Worm (Caenorhabditis elegans) whole organism, mixed stage, embryonic: ENCODE results near the gene fdgt-1.

Source experiments
- M03D4.4 ChIP-seq: sonication (generic microtip); optimal IDR thresholded peaks from 2 replicates; lab custom pipeline; 2017; ENCODE audit warnings: mild to moderate bottlenecking, missing genetic modification characterization, missing compliant biosample characterization
- bed-3 ChIP-seq: fragments of 200-800 bp; sonication (Bioruptor generic); optimal IDR thresholded peaks from 3 replicates; lab custom pipeline; 2018; ENCODE audit warnings: mild to moderate bottlenecking, missing genetic modification characterization, moderate library complexity, missing compliant biosample characterization
- ceh-39 ChIP-seq: fragments of 150-350 bp; optimal IDR thresholded peaks from 2 replicates; lab custom pipeline; 2014; ENCODE audit warnings: missing biosample characterization, missing genetic modification characterization
- ceh-83 ChIP-seq: fragments of 200-800 bp; sonication (Bioruptor generic); optimal IDR thresholded peaks from 2 replicates; lab custom pipeline; 2018; ENCODE audit warnings: mild to moderate bottlenecking, missing genetic modification characterization, missing compliant biosample characterization
- ces-1 ChIP-seq: fragments of 150-350 bp; optimal IDR thresholded peaks from 2 replicates; lab custom pipeline; 2014; ENCODE audit warnings: missing biosample characterization, missing genetic modification reagents, missing genetic modification characterization
- cnd-1 ChIP-seq: fragments of 200-800 bp; sonication (Bioruptor generic); optimal IDR thresholded peaks from 2 replicates; lab custom pipeline; 2018; ENCODE audit warnings: mild to moderate bottlenecking, missing genetic modification characterization, missing compliant biosample characterization
- elt-1 ChIP-seq: sonication (generic microtip); optimal IDR thresholded peaks from 2 replicates; lab custom pipeline; 2017; ENCODE audit warnings: missing genetic modification characterization, mild to moderate bottlenecking, missing compliant biosample characterization, antibody characterized with exemption, moderate library complexity, borderline replicate concordance; ENCODE audit not compliant: insufficient read depth
- flh-1 ChIP-seq: fragments of 200-800 bp; sonication (Bioruptor generic); optimal IDR thresholded peaks from 2 replicates; lab custom pipeline; 2018; ENCODE audit warnings: mild to moderate bottlenecking, missing genetic modification characterization, moderate library complexity, missing compliant biosample characterization
- ham-2 ChIP-seq: fragments of 200-800 bp; sonication (Bioruptor generic); optimal IDR thresholded peaks from 2 replicates; lab custom pipeline; 2018; ENCODE audit warnings: mild to moderate bottlenecking, missing genetic modification characterization, missing compliant biosample characterization
- hlh-1 ChIP-seq: fragments of 150-350 bp; optimal IDR thresholded peaks from 2 replicates; lab custom pipeline; 2014; ENCODE audit warnings: missing biosample characterization, missing genetic modification reagents, missing genetic modification characterization
- lin-13 ChIP-seq: fragments of 150-350 bp; optimal IDR thresholded peaks from 2 replicates; lab custom pipeline; 2014; ENCODE audit warnings: missing biosample characterization, missing genetic modification characterization
- lin-32 ChIP-seq: fragments of 200-800 bp; sonication (Bioruptor generic); optimal IDR thresholded peaks from 2 replicates; lab custom pipeline; 2018; ENCODE audit warnings: mild to moderate bottlenecking, missing genetic modification characterization, missing compliant biosample characterization
- lsy-2 ChIP-seq: fragments of 150-350 bp; optimal IDR thresholded peaks from 2 replicates; lab custom pipeline; 2014; ENCODE audit warnings: missing biosample characterization, missing genetic modification characterization
- mab-5 ChIP-seq: fragments of 150-350 bp; optimal IDR thresholded peaks from 2 replicates; lab custom pipeline; 2014; ENCODE audit warnings: missing biosample characterization, missing genetic modification characterization
- mls-2 ChIP-seq: sonication (generic microtip); optimal IDR thresholded peaks from 2 replicates; lab custom pipeline; 2016; ENCODE audit warnings: mild to moderate bottlenecking, missing genetic modification characterization, moderate library complexity, missing compliant biosample characterization
- nhr-12 ChIP-seq: fragments of 150-350 bp; optimal IDR thresholded peaks from 2 replicates; lab custom pipeline; 2014; ENCODE audit warnings: missing biosample characterization, missing genetic modification characterization
- nhr-2 ChIP-seq: fragments of 150-350 bp; optimal IDR thresholded peaks from 2 replicates; lab custom pipeline; 2014; ENCODE audit warnings: missing biosample characterization, missing genetic modification characterization
- nhr-28 ChIP-seq: fragments of 150-350 bp; optimal IDR thresholded peaks from 2 replicates; lab custom pipeline; 2014; ENCODE audit warnings: missing biosample characterization, missing genetic modification characterization
- nhr-76 ChIP-seq: sonication (generic microtip); optimal IDR thresholded peaks from 2 replicates; lab custom pipeline; 2017; ENCODE audit warnings: missing biosample characterization, missing genetic modification characterization
- pha-4 ChIP-seq: fragments of 150-350 bp; optimal IDR thresholded peaks from 2 replicates; lab custom pipeline; 2018; ENCODE audit warnings: missing biosample characterization, missing genetic modification reagents, missing genetic modification characterization
- sem-2 ChIP-seq: fragments of 200-800 bp; sonication (Bioruptor generic); optimal IDR thresholded peaks from 2 replicates; lab custom pipeline; 2018; ENCODE audit warnings: mild to moderate bottlenecking, missing genetic modification characterization, missing compliant biosample characterization
- snpc-4 ChIP-seq: fragments of 150-350 bp; optimal IDR thresholded peaks from 2 replicates; lab custom pipeline; 2014; ENCODE audit warnings: missing biosample characterization, missing genetic modification characterization
- sptf-1 ChIP-seq: sonication (generic microtip); optimal IDR thresholded peaks from 2 replicates; lab custom pipeline; 2017; ENCODE audit warnings: mild to moderate bottlenecking, missing genetic modification characterization, moderate library complexity, missing compliant biosample characterization
- unc-39 ChIP-seq: fragments of 150-350 bp; optimal IDR thresholded peaks from 2 replicates; lab custom pipeline; 2014; ENCODE audit warnings: missing biosample characterization, missing genetic modification characterization
- zip-8 ChIP-seq: fragments of 150-350 bp; optimal IDR thresholded peaks from 2 replicates; lab custom pipeline; 2014; ENCODE audit warnings: missing biosample characterization, missing genetic modification characterization
- ztf-11 ChIP-seq: fragments of 150-350 bp; optimal IDR thresholded peaks from 2 replicates; lab custom pipeline; 2014; ENCODE audit warnings: missing biosample characterization, missing genetic modification characterization

fdgt-1 gene

DNA sequence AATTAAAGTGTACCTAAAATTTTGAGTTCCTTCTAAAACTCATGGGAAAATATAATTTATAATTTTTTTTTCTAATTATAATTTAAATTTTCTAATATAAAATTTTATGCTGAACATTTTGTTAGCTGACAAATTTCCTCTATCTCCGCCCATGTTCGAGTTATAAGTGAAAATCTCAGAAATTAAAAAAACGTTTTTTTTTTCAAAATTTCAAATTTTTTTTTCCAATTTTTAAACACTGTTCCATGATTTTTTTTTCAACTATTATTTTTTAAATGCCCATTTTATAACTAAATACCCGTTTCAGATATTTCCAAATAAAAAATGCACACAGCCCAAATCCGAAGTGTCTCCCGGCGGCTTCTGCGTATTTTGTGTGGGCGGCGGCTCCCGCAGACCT, 14.5 kb downstream of the fdgt-1 start, which contains the start of gene Y51H7BR.8:
TSS of gene Y51H7BR.8 (plus strand) at position 301 of the 400 bp plus-strand sequence.
- TF ChIP-seq unc-39 (no peak), nhr-76 (tag; lab: Kevin White, UChicago) (no peak), M03D4.4 (tag; lab: Kevin White, UChicago) (no peak), mab-5 (tag; lab: Kevin White, UChicago) (no peak)
- TF ChIP-seq, all 35 proteins: peak for 0

DNA sequence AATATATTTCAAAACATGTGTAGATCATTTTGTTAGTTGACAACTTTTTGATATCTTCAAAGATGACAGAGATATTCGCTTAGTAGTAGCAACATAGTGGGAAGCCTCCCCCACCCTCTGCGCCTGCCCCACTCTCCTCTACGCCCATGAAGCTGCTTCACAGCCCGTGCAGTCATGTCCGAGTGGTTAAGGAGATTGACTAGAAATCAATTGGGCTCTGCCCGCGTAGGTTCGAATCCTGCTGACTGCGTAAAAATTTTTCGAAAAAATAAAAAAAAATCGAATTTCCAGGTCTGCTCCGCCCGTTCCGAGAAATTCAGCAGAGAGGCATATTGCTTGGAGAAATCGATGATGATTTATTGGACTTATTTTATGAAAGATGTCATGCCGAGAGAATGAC, 15.5 kb downstream of the fdgt-1 start:
- TF ChIP-seq pha-4 (tag; lab: Kevin White, UChicago) (no peak), zip-8 (tag; lab: Kevin White, UChicago) (no peak), sem-2 (peak; percentile 11), sptf-1 (tag; lab: Kevin White, UChicago) (peak; percentile 54), flh-1 (GFP tag; lab: Kevin White, UChicago) (no peak), mls-2 (tag; lab: Kevin White, UChicago) (peak; percentile 28), ceh-83 (GFP tag; lab: Kevin White, UChicago) (peak; percentile 20), ces-1 (peak; percentile 29)
- TF ChIP-seq, all 35 proteins: peak for 5

DNA sequence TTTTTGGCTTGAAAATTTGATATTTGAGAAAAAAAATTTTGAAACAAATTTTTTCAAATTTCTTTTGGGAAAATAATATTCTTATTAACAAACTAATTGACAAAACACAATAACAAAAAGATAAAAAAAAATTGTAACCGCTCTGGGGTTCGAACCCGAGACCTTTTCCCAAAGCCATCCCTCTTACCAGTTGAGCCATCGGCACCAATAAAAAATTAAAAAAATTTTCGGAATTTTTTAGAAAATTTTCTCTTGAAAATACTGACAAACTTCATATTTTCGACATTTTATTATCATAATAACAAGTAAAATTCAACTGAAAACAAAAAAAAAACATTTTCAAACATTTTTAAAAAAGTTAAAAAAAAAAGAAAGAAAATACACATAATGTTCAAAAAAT, 17.6 kb downstream of the fdgt-1 start:
- TF ChIP-seq mab-5 (tag; lab: Kevin White, UChicago), result no peak
- no peak for TF ChIP-seq nhr-12 (tag; lab: Kevin White, UChicago)
- TF ChIP-seq ztf-11 (tag; lab: Kevin White, UChicago), result no peak
- TF ChIP-seq snpc-4, result no peak
- no peak for TF ChIP-seq bed-3 (GFP tag; lab: Kevin White, UChicago)
- no peak for TF ChIP-seq sptf-1 (tag; lab: Kevin White, UChicago)
- no peak for TF ChIP-seq lin-13 (tag; lab: Kevin White, UChicago)
- TF ChIP-seq M03D4.4 (tag; lab: Kevin White, UChicago), result no peak
- no peak for TF ChIP-seq cnd-1 (tag; lab: Kevin White, UChicago)
- no peak for TF ChIP-seq ceh-39 (tag; lab: Kevin White, UChicago)
- no peak for TF ChIP-seq mls-2 (tag; lab: Kevin White, UChicago)
- TF ChIP-seq ham-2 (GFP tag; lab: Kevin White, UChicago), result no peak
- TF ChIP-seq pha-4 (tag; lab: Kevin White, UChicago), result no peak
- TF ChIP-seq hlh-1 (tag; lab: Kevin White, UChicago), result no peak
- TF ChIP-seq unc-39, result no peak
- no peak for TF ChIP-seq elt-1 (tag; lab: Kevin White, UChicago)
- TF ChIP-seq sem-2, result no peak
- no peak for TF ChIP-seq ces-1
- TF ChIP-seq lsy-2 (tag; lab: Kevin White, UChicago), result no peak
- TF ChIP-seq zip-8 (tag; lab: Kevin White, UChicago), result no peak

DNA sequence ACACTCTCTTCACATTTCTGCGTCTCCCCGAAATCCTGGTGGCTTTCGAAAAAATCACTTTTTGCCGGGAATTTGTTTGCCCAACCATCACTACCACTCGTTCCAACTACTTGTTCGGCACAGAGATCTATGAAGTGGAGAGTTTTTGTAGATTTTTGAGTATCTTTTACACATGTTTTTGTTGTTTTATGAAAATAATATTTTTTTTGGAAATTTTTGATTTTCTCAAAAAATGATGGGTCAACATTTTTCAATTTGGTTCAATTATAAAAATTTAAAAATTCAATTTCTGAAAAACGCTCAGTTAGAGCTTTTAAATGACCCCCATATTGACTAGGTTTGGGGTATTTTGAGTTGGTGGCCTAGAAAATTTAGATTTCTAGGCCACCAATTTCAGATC, 21.1 kb downstream of the fdgt-1 start, which contains the start of gene Y51H7BR.7:
TSS of gene Y51H7BR.7 (minus strand) at position 101 of the 400 bp plus-strand sequence.
- no peak for TF ChIP-seq lin-32 (GFP tag; lab: Kevin White, UChicago)

DNA sequence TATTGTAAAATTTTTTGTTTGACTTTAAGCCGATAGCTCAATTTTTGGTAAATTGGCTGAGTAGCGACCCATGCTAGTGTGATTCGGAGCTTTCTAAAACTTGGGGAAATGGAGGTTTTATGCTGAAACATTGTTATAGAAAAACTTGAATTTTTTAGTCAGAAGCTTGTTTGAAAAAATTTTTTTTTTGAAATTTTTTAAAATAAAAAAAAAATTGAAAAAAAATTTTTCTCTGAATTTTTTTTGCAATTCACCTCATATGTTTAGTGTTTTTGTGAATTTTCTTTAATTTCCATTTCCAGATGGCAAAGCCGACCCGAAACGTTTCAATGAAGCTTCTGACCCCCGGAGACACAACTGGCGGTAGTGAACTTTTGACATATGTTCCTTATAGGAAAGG, 24.7 kb downstream of the fdgt-1 start, which contains the start of gene Y51H7BR.4:
TSS of gene Y51H7BR.4 (plus strand) at position 301 of the 400 bp plus-strand sequence.
- TF ChIP-seq lin-13 (tag; lab: Kevin White, UChicago), result no peak
- TF ChIP-seq bed-3 (GFP tag; lab: Kevin White, UChicago), result no peak
- no peak for TF ChIP-seq pha-4 (tag; lab: Kevin White, UChicago)
- TF ChIP-seq nhr-2 (tag; lab: Kevin White, UChicago), result no peak
- TF ChIP-seq nhr-28 (tag; lab: Kevin White, UChicago), result no peak

DNA sequence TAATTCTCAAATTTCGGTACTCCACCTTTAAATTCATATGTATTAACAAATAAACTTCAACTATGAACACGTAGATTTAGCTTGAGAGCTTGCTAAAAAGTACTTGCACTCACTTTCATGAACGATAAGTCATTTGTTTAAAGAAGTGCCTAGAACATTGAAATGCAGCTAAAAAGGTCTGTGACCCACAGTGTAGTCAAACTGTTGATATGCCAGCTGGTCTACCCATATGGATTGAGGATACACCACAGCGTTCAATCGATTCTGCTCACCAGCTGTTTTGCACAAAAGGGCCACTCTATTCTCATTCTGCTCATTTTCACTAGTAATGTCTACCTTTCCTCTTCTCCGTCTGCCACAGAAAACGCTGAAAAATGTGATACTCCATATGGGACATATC, 31.6 kb downstream of the fdgt-1 start, which contains the start of gene fbxb-43:
TSS of gene fbxb-43 (plus strand) at position 301 of the 400 bp plus-strand sequence.
- TF ChIP-seq nhr-2 (tag; lab: Kevin White, UChicago) (no peak), cnd-1 (tag; lab: Kevin White, UChicago) (peak; percentile 51), snpc-4 (no peak)
- TF ChIP-seq, all 35 proteins: peak for 1

DNA sequence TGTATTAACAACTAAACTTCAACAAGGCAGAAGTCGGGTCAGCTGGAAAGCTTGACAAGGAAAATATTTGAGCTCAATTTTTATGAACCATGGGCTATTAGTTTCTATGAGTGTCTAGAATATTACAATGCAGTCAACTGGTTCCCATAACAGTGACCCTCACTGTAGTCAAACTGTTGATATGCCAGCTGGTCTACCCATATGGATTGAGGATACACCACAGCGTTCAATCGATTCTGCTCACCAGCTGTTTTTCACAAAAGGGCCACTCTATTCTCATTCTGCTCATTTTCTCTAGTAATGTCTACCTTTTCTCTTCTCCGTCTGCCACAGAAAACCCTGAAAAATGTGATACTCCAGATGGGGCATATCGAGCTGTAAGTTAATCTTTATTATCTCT, 33.0 kb downstream of the fdgt-1 start, which contains the start of gene fbxb-42:
TSS of gene fbxb-42 (plus strand) at position 301 of the 400 bp plus-strand sequence.
- TF ChIP-seq cnd-1 (tag; lab: Kevin White, UChicago), result peak; percentile 48
- no peak for TF ChIP-seq ceh-39 (tag; lab: Kevin White, UChicago)
- TF ChIP-seq, all 35 proteins: peak for 1
